Fruit fly (Drosophila melanogaster) whole organism, wandering third instar larva: ENCODE data around the gene CG46434.
A peak's percentile ranks its signal among the peaks of the same experiment; 100 is the strongest.

Experiments used
- Abd-B ChIP-seq: fragments of >200 bp; optimal IDR thresholded peaks from 2 replicates; lab custom pipeline; 2017; ENCODE audit warnings: missing biosample characterization, missing genetic modification characterization
- CrebA ChIP-seq: fragments of 200-800 bp; sonication (Bioruptor generic); optimal IDR thresholded peaks from 2 replicates; lab custom pipeline; 2016; ENCODE audit warnings: missing biosample characterization, mild to moderate bottlenecking, missing genetic modification characterization, borderline replicate concordance
- Dfd ChIP-seq: fragments of >200 bp; optimal IDR thresholded peaks from 2 replicates; lab custom pipeline; 2017; ENCODE audit warnings: missing biosample characterization, missing genetic modification characterization
- Hr78 ChIP-seq: fragments of >200 bp; optimal IDR thresholded peaks from 2 replicates; lab custom pipeline; 2017; ENCODE audit warnings: missing biosample characterization, missing genetic modification characterization
- Jra ChIP-seq: sonication (Bioruptor generic); optimal IDR thresholded peaks from 2 replicates; lab custom pipeline; 2016; ENCODE audit warnings: missing biosample characterization, missing genetic modification characterization
- OdsH ChIP-seq: fragments of 200-800 bp; sonication (Bioruptor generic); optimal IDR thresholded peaks from 2 replicates; lab custom pipeline; 2016; ENCODE audit warnings: missing biosample characterization, mild to moderate bottlenecking, missing genetic modification characterization
- h ChIP-seq: fragments of 200-800 bp; sonication (Bioruptor generic); optimal IDR thresholded peaks from 3 replicates; lab custom pipeline; 2016; ENCODE audit warnings: missing biosample characterization, mild to moderate bottlenecking, missing genetic modification characterization
- jim ChIP-seq: fragments of 175-275, 200-325 bp; sonication (Bioruptor generic); optimal IDR thresholded peaks from 2 replicates; lab custom pipeline; 2016; ENCODE audit warnings: missing biosample characterization, mild to moderate bottlenecking, missing genetic modification characterization
- pan ChIP-seq: fragments of >200 bp; optimal IDR thresholded peaks from 2 replicates; lab custom pipeline; 2017
- psq ChIP-seq: fragments of 200-800 bp; sonication (Bioruptor generic); optimal IDR thresholded peaks from 3 replicates; lab custom pipeline; 2017; ENCODE audit warnings: missing biosample characterization, mild to moderate bottlenecking, missing genetic modification characterization, moderate library complexity
- rgr ChIP-seq: fragments of 200-800 bp; sonication (Bioruptor generic); optimal IDR thresholded peaks from 3 replicates; lab custom pipeline; 2016; ENCODE audit warnings: missing biosample characterization, mild to moderate bottlenecking, missing genetic modification characterization
- sv ChIP-seq: fragments of 200-800 bp; sonication (Bioruptor generic); optimal IDR thresholded peaks from 3 replicates; lab custom pipeline; 2016; ENCODE audit warnings: missing biosample characterization, missing genetic modification characterization
- tai ChIP-seq: sonication (Bioruptor generic); optimal IDR thresholded peaks from 2 replicates; lab custom pipeline; 2016; ENCODE audit warnings: missing biosample characterization, missing genetic modification characterization
- usp ChIP-seq: fragments of >200 bp; optimal IDR thresholded peaks from 2 replicates; lab custom pipeline; 2017; ENCODE audit warnings: missing biosample characterization, missing genetic modification characterization

- TF ChIP-seq usp (no peak), OdsH (no peak), h (GFP tag; lab: Kevin White, UChicago) (no peak), Abd-B (GFP tag; lab: Kevin White, UChicago) (no peak), pan (lab: Kevin White, UChicago) (no peak), rgr (no peak), Jra (GFP tag; lab: Kevin White, UChicago) (no peak), sv (GFP tag; lab: Kevin White, UChicago) (no peak), Dfd (GFP tag; lab: Kevin White, UChicago) (peak; percentile 92), jim (GFP tag; lab: Kevin White, UChicago) (no peak), Hr78 (GFP tag; lab: Kevin White, UChicago) (no peak), CrebA (GFP tag; lab: Kevin White, UChicago) (no peak), tai (no peak), psq (GFP tag; lab: Kevin White, UChicago) (no peak)
These were observed 30.4 kb upstream of the CG46434 start for dm6 chr3L:19574452-19574851.
